Fruit fly (Drosophila melanogaster) Kc167 (cell line): ENCODE measurements around the gene Dpy-30L1.

ENCODE experiments used
- h ChIP-seq: fragments of >200 bp; optimal IDR thresholded peaks from 3 replicates; lab custom pipeline; 2018; ENCODE audit warnings: missing external identifiers
- insv ChIP-seq: fragments of >200 bp; optimal IDR thresholded peaks from 3 replicates; lab custom pipeline; 2018; ENCODE audit warnings: missing external identifiers
- psq ChIP-seq: fragments of >200 bp; optimal IDR thresholded peaks from 2 replicates; lab custom pipeline; 2017; ENCODE audit warnings: missing external identifiers
- ttk ChIP-seq: sonication (Bioruptor generic); optimal IDR thresholded peaks from 2 replicates; lab custom pipeline; 2017; ENCODE audit warnings: missing external identifiers

DNA sequence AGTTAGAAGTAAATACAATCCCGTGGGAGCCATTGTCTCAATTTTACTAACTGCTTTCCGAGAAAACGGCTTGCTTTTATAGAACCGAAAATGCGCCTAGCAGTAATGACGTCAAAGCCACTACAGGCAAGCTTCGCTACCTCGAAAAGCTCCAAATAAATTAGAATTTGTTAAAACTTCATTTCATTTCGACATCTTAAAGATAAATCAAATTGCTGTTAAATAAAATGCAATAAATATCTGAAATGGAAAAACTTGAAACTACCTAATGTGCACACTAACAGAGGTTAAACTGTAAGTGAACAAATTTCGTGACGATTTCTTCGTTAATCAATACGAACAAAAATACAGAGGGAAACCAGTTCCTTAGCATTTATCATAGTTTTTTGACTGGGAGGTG, 34.5 kb upstream of the Dpy-30L1 start, which contains the start of gene CG7300:
- TF ChIP-seq psq (lab: Kevin White, UChicago) (no peak), h (lab: Kevin White, UChicago) (no peak), ttk (lab: Kevin White, UChicago) (no peak), insv (lab: Kevin White, UChicago) (no peak)
